Fruit fly (Drosophila melanogaster): Measurements from ENCODE around the gene CG42818.

CG42818 gene

DNA sequence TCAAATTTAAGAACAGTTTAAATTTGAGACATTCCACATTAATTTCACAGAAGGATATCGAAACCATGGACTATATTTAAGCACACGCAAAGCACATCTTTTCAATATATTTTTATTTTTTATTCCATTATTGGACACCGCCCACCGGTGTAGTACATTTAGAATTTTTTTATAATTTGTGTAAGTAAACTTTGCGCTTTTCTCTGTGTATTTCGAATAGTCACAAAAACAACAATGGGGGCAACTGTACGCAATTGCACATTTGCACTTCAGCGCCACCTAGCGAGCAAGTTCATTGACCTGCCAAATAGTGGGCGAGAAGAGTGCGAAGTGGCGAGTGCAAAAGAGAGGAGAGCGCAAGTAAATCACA, 34.1 kb downstream of the CG42818 start (continued):
- no peak for TF ChIP-seq H2.0 (GFP tag; IDR thresholded peaks at IDR 0.05)
- no peak for TF ChIP-seq CG6272 (GFP tag; IDR thresholded peaks at IDR 0.05)
- no peak for TF ChIP-seq CG10565 (GFP tag; optimal IDR thresholded peaks at IDR 0.05)
- no peak for TF ChIP-seq her (GFP tag; optimal IDR thresholded peaks at IDR 0.05)
- no peak for TF ChIP-seq nom (GFP tag; optimal IDR thresholded peaks at IDR 0.05)
- peak; percentile 17 for TF ChIP-seq CG12299 (tag; optimal IDR thresholded peaks at IDR 0.05)
- no peak for TF ChIP-seq B-H2 (GFP tag; optimal IDR thresholded peaks at IDR 0.05)
- no peak for TF ChIP-seq Dfd (GFP tag; optimal IDR thresholded peaks at IDR 0.05)
- TF ChIP-seq hth (optimal IDR thresholded peaks at IDR 0.05), result no peak
- no peak for TF ChIP-seq sqz (GFP tag; optimal IDR thresholded peaks at IDR 0.05)
- TF ChIP-seq gce (GFP tag; IDR thresholded peaks at IDR 0.05), result no peak
- peak; percentile 38 for TF ChIP-seq fd96Cb (tag; optimal IDR thresholded peaks at IDR 0.05)
- no peak for TF ChIP-seq repo (GFP tag; optimal IDR thresholded peaks at IDR 0.05)
- no peak for TF ChIP-seq CG17568 (GFP tag; optimal IDR thresholded peaks at IDR 0.05)
- TF ChIP-seq lbe (GFP tag; optimal IDR thresholded peaks at IDR 0.05), result no peak
- peak; percentile 56; the same call in 2 of the 3 replicates for TF ChIP-seq CG17361 (GFP tag; IDR thresholded peaks at IDR 0.05)
- no peak for TF ChIP-seq jumu (GFP tag; optimal IDR thresholded peaks at IDR 0.05)
- 0 out of 2 replicates have a peak, but pooled peaks have one; percentile 6 for TF ChIP-seq CG7372 (GFP tag; IDR thresholded peaks at IDR 0.05)
- no peak for TF ChIP-seq ac (GFP tag; optimal IDR thresholded peaks at IDR 0.05)
- peak; percentile 81 for TF ChIP-seq lab (GFP tag; optimal IDR thresholded peaks at IDR 0.05)
- TF ChIP-seq p53 (GFP tag; optimal IDR thresholded peaks at IDR 0.05), result no peak
- no peak for TF ChIP-seq Lpt (GFP tag; optimal IDR thresholded peaks at IDR 0.05)
- TF ChIP-seq hbn (GFP tag; IDR thresholded peaks at IDR 0.05; ENCODE audit: partially characterized antibody), result no peak
- TF ChIP-seq CG8388 (GFP tag; optimal IDR thresholded peaks at IDR 0.05), result peak; percentile 36
- TF ChIP-seq CG12219 (GFP tag; optimal IDR thresholded peaks at IDR 0.05), result peak; percentile 21
- peak; percentile 33 for TF ChIP-seq CG4854 (GFP tag; optimal IDR thresholded peaks at IDR 0.05)
- peak; percentile 38; the same call in 1 of the 2 replicates for TF ChIP-seq Xrp1 (GFP tag; IDR thresholded peaks at IDR 0.05)
- TF ChIP-seq bigmax (GFP tag; optimal IDR thresholded peaks at IDR 0.05), result no peak
- peak; percentile 75 for TF ChIP-seq Hmr (GFP tag; optimal IDR thresholded peaks at IDR 0.05)
- no peak for TF ChIP-seq nerfin-2 (GFP tag; IDR thresholded peaks at IDR 0.05; ENCODE audit: partially characterized antibody)
- no peak for TF ChIP-seq CG16813 (GFP tag; IDR thresholded peaks at IDR 0.05; ENCODE audit: partially characterized antibody)
- TF ChIP-seq D (optimal IDR thresholded peaks at IDR 0.05), result no peak
- TF ChIP-seq D (GFP tag; optimal IDR thresholded peaks at IDR 0.05), result peak; percentile 22
- TF ChIP-seq CG9797 (GFP tag; optimal IDR thresholded peaks at IDR 0.05), result no peak
- no peak for TF ChIP-seq Taf1 (GFP tag; IDR thresholded peaks at IDR 0.05)
- TF ChIP-seq CG3281 (GFP tag; optimal IDR thresholded peaks at IDR 0.05), result peak; percentile 76
- no peak for TF ChIP-seq grn (GFP tag; optimal IDR thresholded peaks at IDR 0.05)
- TF ChIP-seq ato (GFP tag; IDR thresholded peaks at IDR 0.05; ENCODE audit: partially characterized antibody), result no peak
- peak; percentile 8 for TF ChIP-seq CG15601 (tag; optimal IDR thresholded peaks at IDR 0.05)
- 0 out of 3 replicates have a peak, but pooled peaks have one; percentile 28 for TF ChIP-seq sr (GFP tag; IDR thresholded peaks at IDR 0.05)
- TF ChIP-seq lola (GFP tag; optimal IDR thresholded peaks at IDR 0.05), result peak in 1 of 3 experiments; percentile 28
- TF ChIP-seq HLH4C (GFP tag; IDR thresholded peaks at IDR 0.05; ENCODE audit: partially characterized antibody), result no peak
- peak; percentile 29; the same call in 1 of the 3 replicates for TF ChIP-seq CG7357 (GFP tag; IDR thresholded peaks at IDR 0.05)
- TF ChIP-seq CG6254 (GFP tag; optimal IDR thresholded peaks at IDR 0.05), result peak; percentile 24
- no peak for TF ChIP-seq CG31388 (GFP tag; optimal IDR thresholded peaks at IDR 0.05)
- TF ChIP-seq Atf-2 (GFP tag; optimal IDR thresholded peaks at IDR 0.05), result no peak
- no peak for TF ChIP-seq E2f2 (GFP tag; IDR thresholded peaks at IDR 0.05)
- peak in 1 of 2 experiments; percentile 41 for TF ChIP-seq bsh (GFP tag; optimal IDR thresholded peaks at IDR 0.05)
- TF ChIP-seq Xbp1 (GFP tag; optimal IDR thresholded peaks at IDR 0.05), result peak; percentile 32
- no peak for TF ChIP-seq Hr39 (optimal IDR thresholded peaks at IDR 0.05)
- TF ChIP-seq Camta (GFP tag; optimal IDR thresholded peaks at IDR 0.05), result no peak
- peak; percentile 90 for TF ChIP-seq CTCF (GFP tag; optimal IDR thresholded peaks at IDR 0.05)
